Worm (Caenorhabditis elegans): ENCODE measurements around the gene npr-35.

npr-35 gene

DNA sequence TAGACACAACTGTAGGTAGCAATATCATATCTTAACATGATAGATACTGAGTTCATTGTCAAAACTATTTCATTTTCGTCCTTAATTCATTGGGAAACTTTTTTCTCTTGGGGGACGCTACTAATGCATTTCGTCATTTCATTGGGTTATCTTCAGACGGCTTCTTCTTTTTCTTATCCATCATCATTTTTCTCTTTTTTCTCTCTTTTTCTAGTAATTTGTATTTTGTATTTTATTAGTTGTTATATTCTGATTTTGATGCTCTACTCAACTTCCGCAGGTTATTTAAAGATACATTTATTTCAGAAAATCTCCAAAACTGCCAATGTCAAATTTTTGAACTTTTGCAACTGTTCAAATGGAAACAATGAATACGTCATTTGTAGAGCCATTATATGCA, at the start of gene npr-35:
Gene npr-35 (plus strand): TSS at position 301 of the 400 bp plus-strand sequence.
- no peak for TF ChIP-seq elt-3 (tag; optimal IDR thresholded peaks at IDR 0.05)
- TF ChIP-seq ets-5 (GFP tag; IDR thresholded peaks at IDR 0.05) = no peak
- no peak for TF ChIP-seq aly-2 (tag; optimal IDR thresholded peaks at IDR 0.05)
- no peak for TF ChIP-seq hpl-2 (GFP tag; optimal IDR thresholded peaks at IDR 0.05)
- no peak for TF ChIP-seq unc-62 (GFP tag; optimal IDR thresholded peaks at IDR 0.05)
- TF ChIP-seq irx-1 (tag; optimal IDR thresholded peaks at IDR 0.05) = no peak
- TF ChIP-seq xbp-1 (tag; optimal IDR thresholded peaks at IDR 0.05) = no peak
- TF ChIP-seq lir-3 (tag; optimal IDR thresholded peaks at IDR 0.05; ENCODE audit: poor library complexity) = no peak
- no peak for TF ChIP-seq unc-130 (tag; optimal IDR thresholded peaks at IDR 0.05)
- TF ChIP-seq sup-37 (GFP tag; optimal IDR thresholded peaks at IDR 0.05) = no peak
- no peak for TF ChIP-seq elt-2 (tag; optimal IDR thresholded peaks at IDR 0.05)
- no peak for TF ChIP-seq lin-14 (GFP tag; optimal IDR thresholded peaks at IDR 0.05)
- no peak for TF ChIP-seq nhr-47 (tag; optimal IDR thresholded peaks at IDR 0.05)
- TF ChIP-seq ceh-8 (GFP tag; optimal IDR thresholded peaks at IDR 0.05) = no peak
- no peak for TF ChIP-seq ceh-90 (tag; optimal IDR thresholded peaks at IDR 0.05)
- TF ChIP-seq nhr-12 (tag; optimal IDR thresholded peaks at IDR 0.05) = no peak

- TF ChIP-seq isw-1 (GFP tag; IDR thresholded peaks at IDR 0.05) (no peak), C04F5.9 (tag; optimal IDR thresholded peaks at IDR 0.05) (no peak), nhr-90 (tag; optimal IDR thresholded peaks at IDR 0.05; ENCODE audit: poor library complexity) (no peak), nhr-76 (tag; optimal IDR thresholded peaks at IDR 0.05) (no peak)
Measured at ce11 chrIV:7698320-7698719, 45.3 kb upstream of the npr-35 start, which contains the start of gene flp-13. TSS of gene flp-13 (minus strand) at chrIV:7698420.

DNA sequence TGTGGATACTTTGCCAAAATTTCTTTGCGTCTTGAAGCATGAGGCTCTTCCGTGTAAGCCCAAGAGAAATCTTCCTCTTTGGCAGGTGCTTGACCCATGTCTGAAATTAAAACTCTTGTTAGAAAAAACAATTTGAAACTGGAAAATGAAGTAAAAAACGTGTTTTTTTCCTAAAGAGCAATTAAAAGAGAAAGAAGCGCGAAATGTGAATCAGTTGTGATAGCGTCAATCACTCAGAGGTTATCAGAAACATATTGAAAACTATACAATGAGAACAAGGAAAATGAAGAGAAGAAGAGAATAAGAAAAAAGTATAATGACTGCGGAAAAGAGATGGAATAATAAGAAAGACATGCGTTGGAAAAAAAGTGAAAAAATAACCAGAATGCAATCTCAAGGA, 36.8 kb upstream of the npr-35 start, which contains the start of gene F33D4.4:
Gene F33D4.4 (minus strand): TSS at position 101 of the 400 bp plus-strand sequence.
- TF ChIP-seq snpc-4 (tag; optimal IDR thresholded peaks at IDR 0.05) (no peak), ceh-90 (tag; optimal IDR thresholded peaks at IDR 0.05) (no peak), fkh-10 (GFP tag; optimal IDR thresholded peaks at IDR 0.05) (no peak), nhr-84 (tag; optimal IDR thresholded peaks at IDR 0.05) (no peak), aly-2 (tag; optimal IDR thresholded peaks at IDR 0.05) (no peak), blmp-1 (tag; optimal IDR thresholded peaks at IDR 0.05) (peak; percentile 49), nhr-85 (tag) (no peak), ztf-4 (tag; optimal IDR thresholded peaks at IDR 0.05) (no peak), ceh-88 (GFP tag; IDR thresholded peaks at IDR 0.05) (no peak), ama-1 (optimal IDR thresholded peaks at IDR 0.05) (no peak), swsn-7 (tag; optimal IDR thresholded peaks at IDR 0.05) (no peak), dsc-1 (tag; optimal IDR thresholded peaks at IDR 0.05) (peak; percentile 34)

- TF ChIP-seq elt-3 (tag; optimal IDR thresholded peaks at IDR 0.05) (peak in 1 of 6 experiments; percentile 16), snu-23 (GFP tag; optimal IDR thresholded peaks at IDR 0.05) (peak; percentile 73), mep-1 (tag; optimal IDR thresholded peaks at IDR 0.05) (peak; percentile 91), mef-2 (tag; optimal IDR thresholded peaks at IDR 0.05) (no peak), isw-1 (GFP tag; IDR thresholded peaks at IDR 0.05) (no peak; the same call in 1 of the 2 replicates), ces-1 (GFP tag; optimal IDR thresholded peaks at IDR 0.05) (no peak), C16A3.4 (tag; optimal IDR thresholded peaks at IDR 0.05) (peak; percentile 82), swsn-7 (tag; optimal IDR thresholded peaks at IDR 0.05) (peak; percentile 68), ztf-11 (tag; optimal IDR thresholded peaks at IDR 0.05) (no peak), dsc-1 (tag; optimal IDR thresholded peaks at IDR 0.05) (peak; percentile 28), nhr-77 (tag; optimal IDR thresholded peaks at IDR 0.05) (no peak), ceh-8 (GFP tag; optimal IDR thresholded peaks at IDR 0.05) (no peak), sptf-1 (tag; optimal IDR thresholded peaks at IDR 0.05) (no peak), nhr-19 (GFP tag; conservative IDR thresholded peaks at IDR 0.05) (peak; percentile 58), alr-1 (tag; optimal IDR thresholded peaks at IDR 0.05; ENCODE audit: borderline replicate concordance) (no peak), unc-62 (GFP tag; optimal IDR thresholded peaks at IDR 0.05) (no peak), C34B4.2 (tag; optimal IDR thresholded peaks at IDR 0.05) (no peak), ets-5 (GFP tag; IDR thresholded peaks at IDR 0.05) (no peak), elt-2 (tag; optimal IDR thresholded peaks at IDR 0.05) (peak; percentile 3), fkh-4 (tag; optimal IDR thresholded peaks at IDR 0.05; ENCODE audit: borderline replicate concordance) (no peak), fos-1 (tag; optimal IDR thresholded peaks at IDR 0.05) (no peak), unc-98 (GFP tag; IDR thresholded peaks at IDR 0.05) (no peak), unc-86 (tag; optimal IDR thresholded peaks at IDR 0.05) (peak; percentile 36), nhr-76 (tag; optimal IDR thresholded peaks at IDR 0.05) (no peak), lin-13 (GFP tag; optimal IDR thresholded peaks at IDR 0.05) (peak; percentile 37), lsy-2 (tag; optimal IDR thresholded peaks at IDR 0.05) (peak; percentile 78 to 85), ztf-4 (tag; optimal IDR thresholded peaks at IDR 0.05) (no peak), hlh-17 (GFP tag; optimal IDR thresholded peaks at IDR 0.05; ENCODE audit: borderline replicate concordance) (no peak)
Measured at ce11 chrIV:7709701-7710100, 33.9 kb upstream of the npr-35 start, which contains the start of the genes mrpl-1, emc-6 and mrps-24. TSS of gene mrpl-1 (minus strand) at chrIV:7709701. TSS of gene emc-6 (minus strand) at chrIV:7709736. TSS of gene mrps-24 (plus strand) at chrIV:7710045.

Data from whole organism, L1 larva.